Fruit fly (Drosophila melanogaster) whole organism, embryonic: ENCODE results near the gene Gclm.

ENCODE experiments used
- Awh ChIP-seq: fragments of 200-800 bp; sonication (Bioruptor generic); IDR thresholded peaks from 2 replicates; pipeline ENCODE4, ENCODE4 v1.3.6; 2022; ENCODE audit warnings: missing biosample characterization, missing genetic modification characterization
- BtbVII ChIP-seq: fragments of 200-800 bp; sonication (Bioruptor generic); optimal IDR thresholded peaks from 3 replicates; lab custom pipeline; 2017; ENCODE audit warnings: missing biosample characterization, mild to moderate bottlenecking, missing genetic modification characterization
- C15 ChIP-seq: fragments of 200-800 bp; sonication (Bioruptor generic); IDR thresholded peaks from 3 replicates; pipeline ENCODE4 v1.3.6; 2022; ENCODE audit warnings: missing biosample characterization, missing genetic modification characterization
- CG10209 ChIP-seq: fragments of 200-800 bp; sonication (Bioruptor generic); optimal IDR thresholded peaks from 3 replicates; lab custom pipeline; 2017; ENCODE audit warnings: missing biosample characterization, mild to moderate bottlenecking, missing genetic modification characterization, missing genetic modification reagents
- CG10274 ChIP-seq: fragments of 200-800 bp; sonication (Bioruptor generic); optimal IDR thresholded peaks from 3 replicates; lab custom pipeline; 2017; ENCODE audit warnings: missing biosample characterization, mild to moderate bottlenecking, missing genetic modification characterization
- CG10565 ChIP-seq: fragments of 200-800 bp; sonication (Bioruptor generic); optimal IDR thresholded peaks from 3 replicates; lab custom pipeline; 2016; ENCODE audit warnings: missing biosample characterization, mild to moderate bottlenecking, missing genetic modification characterization
- CG1233 ChIP-seq: fragments of 200-800 bp; sonication (Bioruptor generic); optimal IDR thresholded peaks from 4 replicates; lab custom pipeline; 2018; ENCODE audit warnings: missing biosample characterization, mild to moderate bottlenecking, missing genetic modification characterization
- CG12659 ChIP-seq: fragments of 200-800 bp; sonication (Bioruptor generic); optimal IDR thresholded peaks from 3 replicates; lab custom pipeline; 2017; ENCODE audit warnings: mild to moderate bottlenecking, missing biosample characterization, missing genetic modification reagents, missing genetic modification characterization
- CG13123 ChIP-seq: fragments of 200-800 bp; sonication (Bioruptor generic); optimal IDR thresholded peaks from 2 replicates; lab custom pipeline; 2016; ENCODE audit warnings: missing biosample characterization, missing genetic modification characterization
- CG13424 ChIP-seq: fragments of 200-800 bp; sonication (Bioruptor generic); optimal IDR thresholded peaks from 2 replicates; lab custom pipeline; 2019; ENCODE audit warnings: missing biosample characterization, mild to moderate bottlenecking, missing genetic modification characterization, moderate library complexity
- CG14965 ChIP-seq: fragments of 200-800 bp; sonication (Bioruptor generic); optimal IDR thresholded peaks from 2 replicates; lab custom pipeline; 2016; ENCODE audit warnings: missing biosample characterization, missing genetic modification characterization, borderline replicate concordance
- CG15696 ChIP-seq: fragments of 200-800 bp; sonication (Bioruptor generic); optimal IDR thresholded peaks from 2 replicates; lab custom pipeline; 2019; ENCODE audit warnings: missing biosample characterization, mild to moderate bottlenecking, missing genetic modification characterization, moderate library complexity
- CG17802 ChIP-seq: fragments of 200-800 bp; sonication (Bioruptor generic); optimal IDR thresholded peaks from 2 replicates; lab custom pipeline; 2018; ENCODE audit warnings: missing biosample characterization, mild to moderate bottlenecking, missing genetic modification characterization, moderate library complexity
- CG1792 ChIP-seq: fragments of 200-800 bp; sonication (Bioruptor generic); optimal IDR thresholded peaks from 2 replicates; lab custom pipeline; 2016; ENCODE audit warnings: missing biosample characterization, missing genetic modification characterization
- CG18262 ChIP-seq: fragments of 200-800 bp; optimal IDR thresholded peaks from 3 replicates; lab custom pipeline; 2019; ENCODE audit warnings: missing biosample characterization, mild to moderate bottlenecking, missing genetic modification characterization, moderate library complexity
- CG18619 ChIP-seq: fragments of 200-800 bp; sonication (Bioruptor generic); optimal IDR thresholded peaks from 3 replicates; lab custom pipeline; 2017; ENCODE audit warnings: missing biosample characterization, mild to moderate bottlenecking, missing genetic modification characterization
- CG34376 ChIP-seq: fragments of 200-800 bp; sonication (Bioruptor generic); optimal IDR thresholded peaks from 2 replicates; lab custom pipeline; 2018; ENCODE audit warnings: missing biosample characterization, mild to moderate bottlenecking, missing genetic modification characterization
- CG4328 ChIP-seq: fragments of 200-800 bp; sonication (Bioruptor generic); optimal IDR thresholded peaks from 3 replicates; lab custom pipeline; 2017; ENCODE audit warnings: missing biosample characterization, missing genetic modification reagents, missing genetic modification characterization
- CG4424 ChIP-seq: fragments of 200-800 bp; sonication (Bioruptor generic); optimal IDR thresholded peaks from 3 replicates; lab custom pipeline; 2016; ENCODE audit warnings: missing biosample characterization, missing genetic modification characterization
- CG6765 ChIP-seq: fragments of 200-800 bp; sonication (Bioruptor generic); optimal IDR thresholded peaks from 3 replicates; lab custom pipeline; 2017; ENCODE audit warnings: missing biosample characterization, mild to moderate bottlenecking, missing genetic modification characterization
- CG7786 ChIP-seq: fragments of 200-800 bp; sonication (Bioruptor generic); optimal IDR thresholded peaks from 2 replicates; lab custom pipeline; 2016; ENCODE audit warnings: missing biosample characterization, missing genetic modification characterization
- CG9932 ChIP-seq: fragments of 200-800 bp; sonication (Bioruptor generic); IDR thresholded peaks from 2 replicates; pipeline ENCODE4 v1.3.6; 2022; ENCODE audit warnings: missing biosample characterization, missing genetic modification characterization
- Chrac-16 ChIP-seq: fragments of 200-800 bp; sonication (Bioruptor generic); optimal IDR thresholded peaks from 3 replicates; lab custom pipeline; 2016; ENCODE audit warnings: missing biosample characterization, missing genetic modification characterization
- D ChIP-seq, 2 experiments: fragments of 200-800 bp in 1 of 2; fragments of >200 bp in 1 of 2; sonication (Bioruptor generic) in 1 of 2; optimal IDR thresholded peaks; 2 replicates in 1 of 2; 3 replicates in 1 of 2; lab custom pipeline; 2017; ENCODE audit warnings: mild to moderate bottlenecking in 1 of 2, missing biosample characterization in 1 of 2, missing genetic modification characterization in 1 of 2, missing genetic modification reagents in 1 of 2
- Dip3 ChIP-seq: fragments of 200-800 bp; sonication (Bioruptor generic); optimal IDR thresholded peaks from 3 replicates; lab custom pipeline; 2016; ENCODE audit warnings: missing biosample characterization, missing genetic modification characterization
- Lhr ChIP-seq: fragments of 200-800 bp; sonication (Bioruptor generic); optimal IDR thresholded peaks from 3 replicates; lab custom pipeline; 2017; ENCODE audit warnings: mild to moderate bottlenecking, missing biosample characterization, missing genetic modification reagents, missing genetic modification characterization
- MBD-R2 ChIP-seq: fragments of 200-800 bp; sonication (Bioruptor generic); IDR thresholded peaks from 2 replicates; pipeline ENCODE4 v1.3.6; 2022; ENCODE audit warnings: missing biosample characterization, missing genetic modification characterization
- Opbp ChIP-seq: fragments of 200-800 bp; sonication (Bioruptor generic); IDR thresholded peaks from 3 replicates; pipeline ENCODE4 v1.3.6; 2022; ENCODE audit warnings: missing biosample characterization, missing genetic modification characterization; ENCODE audit not compliant: partially characterized antibody
- abd-A ChIP-seq: fragments of 200-800 bp; sonication (Bioruptor generic); optimal IDR thresholded peaks from 3 replicates; lab custom pipeline; 2019; ENCODE audit warnings: missing biosample characterization, mild to moderate bottlenecking, missing genetic modification characterization, moderate library complexity
- amos ChIP-seq: fragments of 200-800 bp; sonication (Bioruptor generic); IDR thresholded peaks from 2 replicates; pipeline ENCODE4 v1.3.6; 2022; ENCODE audit warnings: missing biosample characterization, missing genetic modification characterization; ENCODE audit not compliant: partially characterized antibody
- cad ChIP-seq: fragments of >200 bp; optimal IDR thresholded peaks from 2 replicates; lab custom pipeline; 2017; ENCODE audit warnings: missing biosample characterization, missing genetic modification characterization
- da ChIP-seq: fragments of 200-800 bp; sonication (Bioruptor generic); optimal IDR thresholded peaks from 2 replicates; lab custom pipeline; 2016; ENCODE audit warnings: missing biosample characterization, missing genetic modification characterization
- dimm ChIP-seq: fragments of 200-800 bp; sonication (Bioruptor generic); IDR thresholded peaks from 2 replicates; pipeline ENCODE4 v1.3.6; 2022; ENCODE audit warnings: missing biosample characterization, missing genetic modification characterization
- emc ChIP-seq: fragments of 200-800 bp; sonication (Bioruptor generic); optimal IDR thresholded peaks from 2 replicates; lab custom pipeline; 2016; ENCODE audit warnings: missing biosample characterization, missing genetic modification characterization
- gce ChIP-seq: fragments of 200-800 bp; sonication (Bioruptor generic); IDR thresholded peaks from 3 replicates; pipeline ENCODE4 v1.3.6; 2022; ENCODE audit warnings: missing biosample characterization, missing genetic modification characterization
- her ChIP-seq: fragments of 200-800 bp; sonication (Bioruptor generic); optimal IDR thresholded peaks from 2 replicates; lab custom pipeline; 2016; ENCODE audit warnings: missing biosample characterization, missing genetic modification characterization
- kni ChIP-seq: fragments of 200-800 bp; sonication (Bioruptor generic); optimal IDR thresholded peaks from 3 replicates; lab custom pipeline; 2017; ENCODE audit warnings: mild to moderate bottlenecking, missing biosample characterization, missing genetic modification reagents, missing genetic modification characterization
- lab ChIP-seq: fragments of 200-800 bp; sonication (Bioruptor generic); optimal IDR thresholded peaks from 3 replicates; lab custom pipeline; 2017; ENCODE audit warnings: missing biosample characterization, missing genetic modification characterization, mild to moderate bottlenecking, moderate library complexity, missing genetic modification reagents
- lov ChIP-seq, 2 experiments: fragments of 200-800 bp in 1 of 2; fragments of >200 bp in 1 of 2; sonication (Bioruptor generic) in 1 of 2; IDR thresholded peaks in 1 of 2; optimal IDR thresholded peaks in 1 of 2; 2 replicates in 1 of 2; 3 replicates in 1 of 2; pipeline versions ENCODE4 v1.3.6 to Lab custom; 2017 to 2022; ENCODE audit warnings: missing biosample characterization in 1 of 2, missing genetic modification characterization in 1 of 2
- nerfin-1 ChIP-seq: fragments of 200-800 bp; sonication (Bioruptor generic); optimal IDR thresholded peaks from 3 replicates; lab custom pipeline; 2019; ENCODE audit warnings: missing biosample characterization, mild to moderate bottlenecking, missing genetic modification characterization, moderate library complexity
- nerfin-2 ChIP-seq: fragments of 200-800 bp; sonication (Bioruptor generic); IDR thresholded peaks from 2 replicates; pipeline ENCODE4 v1.3.6; 2022; ENCODE audit warnings: missing biosample characterization, missing genetic modification characterization; ENCODE audit not compliant: partially characterized antibody
- pho ChIP-seq: fragments of 200-800 bp; sonication (Bioruptor generic); optimal IDR thresholded peaks from 2 replicates; lab custom pipeline; 2016; ENCODE audit warnings: missing biosample characterization, missing genetic modification characterization
- pita ChIP-seq: fragments of 200-800 bp; sonication (Bioruptor generic); optimal IDR thresholded peaks from 2 replicates; lab custom pipeline; 2017; ENCODE audit warnings: missing biosample characterization, mild to moderate bottlenecking, missing genetic modification characterization
- pros ChIP-seq: fragments of 200-800 bp; sonication (Bioruptor generic); optimal IDR thresholded peaks from 3 replicates; lab custom pipeline; 2019; ENCODE audit warnings: missing biosample characterization, mild to moderate bottlenecking, missing genetic modification characterization, moderate library complexity
- slp2 ChIP-seq: fragments of 200-800 bp; sonication (Bioruptor generic); optimal IDR thresholded peaks from 2 replicates; lab custom pipeline; 2016; ENCODE audit warnings: missing biosample characterization, missing genetic modification characterization
- so ChIP-seq: fragments of 200-800 bp; sonication (Bioruptor generic); IDR thresholded peaks from 3 replicates; pipeline ENCODE4 v1.3.6; 2022; ENCODE audit warnings: missing biosample characterization, missing genetic modification characterization
- sr ChIP-seq: fragments of 200-800 bp; sonication (Bioruptor generic); IDR thresholded peaks from 3 replicates; pipeline ENCODE4 v1.3.6; 2022; ENCODE audit warnings: missing biosample characterization, missing genetic modification characterization

The Gclm gene

DNA sequence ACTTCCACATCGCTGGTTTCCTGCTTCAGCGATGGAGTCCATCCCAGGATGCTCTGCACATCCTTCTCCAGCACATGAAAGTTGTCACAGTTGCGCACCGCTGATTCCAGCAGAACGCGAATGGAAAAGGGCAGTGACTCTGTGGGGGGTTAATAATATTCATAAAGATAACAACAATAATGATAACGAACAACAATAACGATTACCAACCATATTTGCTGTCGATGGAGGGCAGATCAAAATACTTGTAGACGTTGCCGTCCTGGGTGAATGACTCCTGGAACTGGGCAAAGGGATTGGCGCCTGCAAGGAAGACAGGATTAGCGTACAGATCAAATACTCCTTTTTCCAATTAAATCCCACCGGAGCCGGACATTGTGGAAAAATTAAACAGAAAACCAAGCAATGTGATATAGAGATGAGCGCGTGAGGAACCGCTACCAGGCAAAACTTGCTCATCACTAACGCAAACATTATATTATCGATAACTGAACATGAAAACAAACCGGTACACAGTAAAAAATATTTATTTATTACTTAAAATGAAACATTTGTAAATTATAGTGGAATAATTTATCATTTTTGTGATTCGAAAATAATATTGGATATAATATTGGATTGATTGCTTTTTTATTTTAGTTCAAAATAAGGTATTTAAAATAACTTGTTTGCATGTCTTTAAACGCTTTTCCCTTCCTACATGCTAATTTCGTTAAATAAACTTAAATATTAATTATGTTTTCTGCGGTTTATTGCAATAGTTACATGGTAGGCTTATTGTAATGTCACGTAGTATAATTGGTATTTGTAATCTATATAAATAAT lies 38.1 kb upstream of the Gclm start, which contains the start of gene Irp-1A (continued):
- TF ChIP-seq CG14965 (GFP tag; lab: Kevin White, UChicago) (no peak), CG7786 (peak; percentile 17), BtbVII (GFP tag; lab: Kevin White, UChicago) (peak; percentile 30), sr (GFP tag; lab: Robert Waterston, UW) (no peak), CG10209 (GFP tag; lab: Kevin White, UChicago) (peak; percentile 71), cad (GFP tag; lab: Kevin White, UChicago) (no peak), CG12659 (GFP tag; lab: Kevin White, UChicago) (peak; percentile 88), so (GFP tag; lab: Robert Waterston, UW) (no peak), lov (optimal IDR thresholded peaks at IDR 0.05; lab: Kevin White, UChicago) (no peak), lov (GFP tag; IDR thresholded peaks at IDR 0.05; lab: Robert Waterston, UW) (0 out of 3 replicates have a peak, but pooled peaks have one; percentile 57), CG9932 (peak; percentile 84), kni (GFP tag; lab: Kevin White, UChicago) (no peak), dimm (no peak), CG4424 (GFP tag; lab: Kevin White, UChicago) (peak; percentile 74), D (optimal IDR thresholded peaks at IDR 0.05; lab: Kevin White, UChicago) (no peak), D (GFP tag; optimal IDR thresholded peaks at IDR 0.05; lab: Kevin White, UChicago) (peak; percentile 33), CG15696 (tag; lab: Kevin White, UChicago) (peak; percentile 60), abd-A (tag; lab: Kevin White, UChicago) (no peak), Dip3 (GFP tag; lab: Kevin White, UChicago) (no peak), amos (GFP tag; lab: Robert Waterston, UW) (peak; percentile 85), pho (GFP tag; lab: Kevin White, UChicago) (peak; percentile 52), CG13123 (GFP tag; lab: Kevin White, UChicago) (peak; percentile 41), CG4328 (GFP tag; lab: Kevin White, UChicago) (peak; percentile 51), CG1233 (GFP tag; lab: Kevin White, UChicago) (peak; percentile 41), nerfin-2 (peak; percentile 49), CG1792 (GFP tag; lab: Kevin White, UChicago) (peak; percentile 18), gce (peak; percentile 65; the same call in 1 of the 3 replicates), CG34376 (GFP tag; lab: Kevin White, UChicago) (peak; percentile 7), Chrac-16 (peak; percentile 57), Lhr (GFP tag; lab: Kevin White, UChicago) (peak; percentile 47), CG18262 (tag; lab: Kevin White, UChicago) (peak; percentile 85), CG17802 (tag; lab: Kevin White, UChicago) (no peak), pros (no peak), lab (GFP tag; lab: Kevin White, UChicago) (peak; percentile 85), CG13424 (tag; lab: Kevin White, UChicago) (peak; percentile 81), nerfin-1 (tag; lab: Kevin White, UChicago) (peak; percentile 66), emc (no peak), CG10274 (GFP tag; lab: Kevin White, UChicago) (no peak), da (GFP tag; lab: Kevin White, UChicago) (no peak), CG10565 (GFP tag; lab: Kevin White, UChicago) (no peak), slp2 (GFP tag; lab: Kevin White, UChicago) (no peak), pita (GFP tag; lab: Kevin White, UChicago) (no peak), her (GFP tag; lab: Kevin White, UChicago) (peak; percentile 34), C15 (GFP tag; lab: Robert Waterston, UW) (no peak), CG18619 (GFP tag; lab: Kevin White, UChicago) (peak; percentile 47), CG6765 (peak; percentile 58), Awh (GFP tag; lab: Robert Waterston, UW) (peak; percentile 71), MBD-R2 (peak; percentile 82), Opbp (GFP tag; lab: Robert Waterston, UW) (peak; percentile 85)
